Worm (Caenorhabditis elegans) whole organism, L3 larva: ENCODE data around the gene M199.2.

Experiments
- R02D3.7 ChIP-seq: fragments of 150-350 bp; optimal IDR thresholded peaks from 2 replicates; lab custom pipeline; 2014; ENCODE audit warnings: missing biosample characterization, missing genetic modification characterization
- aly-2 ChIP-seq: fragments of 150-350 bp; optimal IDR thresholded peaks from 2 replicates; lab custom pipeline; 2014; ENCODE audit warnings: missing biosample characterization, missing genetic modification characterization
- ama-1 ChIP-seq: fragments of 150-350 bp; optimal IDR thresholded peaks from 2 replicates; lab custom pipeline; 2018
- ceh-16 ChIP-seq: sonication (generic microtip); optimal IDR thresholded peaks from 2 replicates; lab custom pipeline; 2017; ENCODE audit warnings: missing biosample characterization, missing genetic modification characterization
- ceh-28 ChIP-seq: fragments of 150-350 bp; optimal IDR thresholded peaks from 2 replicates; lab custom pipeline; 2014; ENCODE audit warnings: missing biosample characterization, missing genetic modification reagents, missing genetic modification characterization
- ceh-82 ChIP-seq: fragments of 150-350 bp; optimal IDR thresholded peaks from 2 replicates; lab custom pipeline; 2014; ENCODE audit warnings: missing biosample characterization, missing genetic modification characterization
- egl-27 ChIP-seq: sonication (generic microtip); optimal IDR thresholded peaks from 4 replicates; lab custom pipeline; 2017; ENCODE audit warnings: missing biosample characterization, missing genetic modification reagents, missing genetic modification characterization
- egl-5 ChIP-seq: fragments of 150-350 bp; optimal IDR thresholded peaks from 2 replicates; lab custom pipeline; 2017; ENCODE audit warnings: missing biosample characterization, missing genetic modification reagents, missing genetic modification characterization, inconsistent platforms
- elt-1 ChIP-seq: fragments of 150-350 bp; optimal IDR thresholded peaks from 2 replicates; lab custom pipeline; 2014; ENCODE audit warnings: missing biosample characterization, missing genetic modification characterization
- elt-2 ChIP-seq: sonication (generic microtip); optimal IDR thresholded peaks from 2 replicates; lab custom pipeline; 2016; ENCODE audit warnings: missing genetic modification reagents, mild to moderate bottlenecking, missing genetic modification characterization, missing compliant biosample characterization
- elt-3 ChIP-seq, 3 experiments: fragments of 150-350 bp in 1 of 3; sonication (generic microtip) in 2 of 3; optimal IDR thresholded peaks; 2 replicates in 2 of 3; 4 replicates in 1 of 3; lab custom pipeline; 2014 to 2017; ENCODE audit warnings: missing biosample characterization in 3 of 3, missing genetic modification characterization in 3 of 3
- eor-1 ChIP-seq, 2 experiments: fragments of 150-350 bp; optimal IDR thresholded peaks; 2 replicates each; lab custom pipeline; 2014 to 2018; ENCODE audit warnings: missing biosample characterization in 2 of 2, missing genetic modification characterization in 2 of 2
- fkh-10 ChIP-seq: sonication (generic microtip); optimal IDR thresholded peaks from 2 replicates; lab custom pipeline; 2017; ENCODE audit warnings: missing biosample characterization, missing genetic modification reagents, missing genetic modification characterization
- fos-1 ChIP-seq: fragments of 150-350 bp; optimal IDR thresholded peaks from 2 replicates; lab custom pipeline; 2014; ENCODE audit warnings: missing biosample characterization, missing genetic modification characterization
- hmg-11 ChIP-seq: sonication (generic microtip); optimal IDR thresholded peaks from 2 replicates; lab custom pipeline; 2016; ENCODE audit warnings: missing genetic modification characterization, missing compliant biosample characterization
- lin-15B ChIP-seq: fragments of 150-350 bp; optimal IDR thresholded peaks from 2 replicates; lab custom pipeline; 2014; ENCODE audit warnings: missing biosample characterization, missing genetic modification characterization
- lin-39 ChIP-seq: fragments of 150-350 bp; optimal IDR thresholded peaks from 2 replicates; lab custom pipeline; 2018; ENCODE audit warnings: missing biosample characterization, missing genetic modification reagents, missing genetic modification characterization
- mdl-1 ChIP-seq: fragments of 150-350 bp; optimal IDR thresholded peaks from 2 replicates; lab custom pipeline; 2014; ENCODE audit warnings: missing biosample characterization, missing genetic modification characterization
- mml-1 ChIP-seq: fragments of 150-350 bp; sonication (generic microtip); optimal IDR thresholded peaks from 3 replicates; lab custom pipeline; 2014; ENCODE audit warnings: missing biosample characterization, missing genetic modification characterization
- nfya-1 ChIP-seq: sonication (generic microtip); optimal IDR thresholded peaks from 2 replicates; lab custom pipeline; 2017; ENCODE audit warnings: missing genetic modification characterization, mild to moderate bottlenecking, missing compliant biosample characterization, antibody characterized with exemption, moderate library complexity; ENCODE audit not compliant: insufficient read depth
- nhr-11 ChIP-seq: fragments of 150-350 bp; optimal IDR thresholded peaks from 2 replicates; lab custom pipeline; 2014; ENCODE audit warnings: missing biosample characterization, missing genetic modification characterization
- nhr-237 ChIP-seq: fragments of 150-350 bp; optimal IDR thresholded peaks from 2 replicates; lab custom pipeline; 2014; ENCODE audit warnings: missing biosample characterization, missing genetic modification characterization
- nhr-25 ChIP-seq: sonication (generic microtip); optimal IDR thresholded peaks from 2 replicates; lab custom pipeline; 2017; ENCODE audit warnings: missing biosample characterization, missing genetic modification characterization
- nhr-28 ChIP-seq: fragments of 150-350 bp; optimal IDR thresholded peaks from 2 replicates; lab custom pipeline; 2014; ENCODE audit warnings: missing biosample characterization, missing genetic modification characterization
- nhr-43 ChIP-seq: sonication (generic microtip); optimal IDR thresholded peaks from 2 replicates; lab custom pipeline; 2016; ENCODE audit warnings: mild to moderate bottlenecking, missing genetic modification characterization, missing compliant biosample characterization; ENCODE audit not compliant: poor library complexity, severe bottlenecking
- nhr-67 ChIP-seq: fragments of 150-350 bp; optimal IDR thresholded peaks from 2 replicates; lab custom pipeline; 2014; ENCODE audit warnings: missing biosample characterization, missing genetic modification characterization
- nhr-77 ChIP-seq: fragments of 150-350 bp; optimal IDR thresholded peaks from 2 replicates; lab custom pipeline; 2014; ENCODE audit warnings: missing biosample characterization, missing genetic modification characterization
- sea-2 ChIP-seq: fragments of 150-350 bp; sonication (generic microtip); optimal IDR thresholded peaks from 4 replicates; lab custom pipeline; 2014; ENCODE audit warnings: missing biosample characterization, missing genetic modification reagents, missing genetic modification characterization
- skn-1 ChIP-seq: fragments of 150-350 bp; optimal IDR thresholded peaks from 2 replicates; lab custom pipeline; 2014; ENCODE audit warnings: missing biosample characterization, missing genetic modification characterization
- snpc-4 ChIP-seq: fragments of 150-350 bp; optimal IDR thresholded peaks from 2 replicates; lab custom pipeline; 2014; ENCODE audit warnings: missing biosample characterization, missing genetic modification characterization
- tbx-2 ChIP-seq: sonication (generic microtip); optimal IDR thresholded peaks from 2 replicates; lab custom pipeline; 2016; ENCODE audit warnings: mild to moderate bottlenecking, missing genetic modification characterization, missing compliant biosample characterization
- unc-39 ChIP-seq: sonication (generic microtip); optimal IDR thresholded peaks from 4 replicates; lab custom pipeline; 2017; ENCODE audit warnings: missing biosample characterization, missing genetic modification characterization
- unc-62 ChIP-seq: fragments of 150-350 bp; sonication (generic microtip); optimal IDR thresholded peaks from 4 replicates; lab custom pipeline; 2014; ENCODE audit warnings: missing biosample characterization, missing genetic modification reagents, missing genetic modification characterization
- zag-1 ChIP-seq: fragments of 150-350 bp; optimal IDR thresholded peaks from 2 replicates; lab custom pipeline; 2014; ENCODE audit warnings: missing biosample characterization, missing genetic modification characterization
- ztf-11 ChIP-seq: fragments of 150-350 bp; optimal IDR thresholded peaks from 2 replicates; lab custom pipeline; 2014; ENCODE audit warnings: missing biosample characterization, missing genetic modification characterization
- ztf-4 ChIP-seq: fragments of 150-350 bp; optimal IDR thresholded peaks from 2 replicates; lab custom pipeline; 2014; ENCODE audit warnings: missing biosample characterization, missing genetic modification characterization

The M199.2 gene

ce11 chrIV:15108475-15108874 lies at the start of gene M199.2:
M199.2 (plus strand) TSS chrIV:15108775.
- TF ChIP-seq nhr-28 (tag; lab: Kevin White, UChicago) (no peak), lin-15B (tag; lab: Kevin White, UChicago) (no peak), sea-2 (no peak), elt-2 (no peak), ceh-16 (no peak), snpc-4 (tag; lab: Kevin White, UChicago) (no peak), nhr-67 (tag; lab: Kevin White, UChicago) (no peak), ztf-4 (no peak), fos-1 (tag; lab: Kevin White, UChicago) (no peak)

- TF ChIP-seq mml-1 (tag; lab: Kevin White, UChicago) (no peak), R02D3.7 (tag; lab: Kevin White, UChicago) (no peak), nhr-77 (no peak), elt-2 (no peak), mdl-1 (tag; lab: Kevin White, UChicago) (no peak), fkh-10 (no peak)
These were observed 44.8 kb upstream of the M199.2 start for ce11 chrIV:15063789-15064188.

- no peak for TF ChIP-seq unc-39
- TF ChIP-seq ceh-28 (tag; lab: Kevin White, UChicago) = no peak
- no peak for TF ChIP-seq elt-1
- no peak for TF ChIP-seq nhr-77
- TF ChIP-seq elt-3 (tag; optimal IDR thresholded peaks at IDR 0.05; lab: Kevin White, UChicago) = no peak
- TF ChIP-seq ceh-82 (tag; lab: Kevin White, UChicago) = no peak
- TF ChIP-seq snpc-4 (tag; lab: Kevin White, UChicago) = no peak
- no peak for TF ChIP-seq nhr-67 (tag; lab: Kevin White, UChicago)
- no peak for TF ChIP-seq fkh-10
- TF ChIP-seq ceh-16 = no peak
- no peak for TF ChIP-seq eor-1 (tag; optimal IDR thresholded peaks at IDR 0.05; lab: Kevin White, UChicago)
- no peak for TF ChIP-seq nhr-237 (tag; lab: Kevin White, UChicago)
- no peak for TF ChIP-seq lin-15B (tag; lab: Kevin White, UChicago)
- TF ChIP-seq elt-2 = no peak
- TF ChIP-seq nhr-43 (tag; lab: Kevin White, UChicago) = no peak
- TF ChIP-seq egl-27 (tag; lab: Kevin White, UChicago) = no peak
- no peak for TF ChIP-seq R02D3.7 (tag; lab: Kevin White, UChicago)
- TF ChIP-seq, all 47 proteins: peak for 0
These were observed 42.9 kb upstream of the M199.2 start, which contains the start of gene Y41E3.18 for ce11 chrIV:15065653-15066052. Y41E3.18 (minus strand) TSS chrIV:15065753.

ce11 chrIV:15068818-15069217 lies 39.8 kb upstream of the M199.2 start, which contains the start of gene srt-48:
srt-48 (minus strand) TSS chrIV:15068918.
- TF ChIP-seq egl-5 (no peak), tbx-2 (no peak), ceh-28 (tag; lab: Kevin White, UChicago) (no peak), nfya-1 (tag; lab: Kevin White, UChicago) (no peak), eor-1 (tag; optimal IDR thresholded peaks at IDR 0.05; lab: Kevin White, UChicago) (no peak), nhr-11 (tag; lab: Kevin White, UChicago) (no peak), lin-15B (tag; lab: Kevin White, UChicago) (no peak), lin-39 (tag; lab: Kevin White, UChicago) (no peak), fkh-10 (no peak)

- TF ChIP-seq zag-1 (tag; lab: Kevin White, UChicago) (no peak), aly-2 (no peak), sea-2 (no peak), lin-15B (tag; lab: Kevin White, UChicago) (no peak), lin-39 (tag; lab: Kevin White, UChicago) (no peak), mml-1 (tag; lab: Kevin White, UChicago) (no peak), skn-1 (tag; lab: Kevin White, UChicago) (no peak), egl-5 (no peak), nhr-67 (tag; lab: Kevin White, UChicago) (no peak), nhr-77 (no peak), ama-1 (no peak), elt-3 (tag; optimal IDR thresholded peaks at IDR 0.05; lab: Kevin White, UChicago) (no peak), tbx-2 (no peak), elt-2 (no peak), ztf-11 (no peak), hmg-11 (tag; lab: Kevin White, UChicago) (no peak), nhr-25 (no peak), unc-62 (GFP tag; lab: Kevin White, UChicago) (no peak)
- TF ChIP-seq, all 47 proteins: peak for 0
These were observed 34.2 kb upstream of the M199.2 start, which contains the start of gene srt-50 for ce11 chrIV:15074392-15074791. srt-50 (plus strand) TSS chrIV:15074692.
